Worm (Caenorhabditis elegans) whole organism, L4 larva: ENCODE data around the gene cpg-9.

ENCODE experiments used
- D1046.2 ChIP-seq: fragments of 200-800 bp; sonication (Bioruptor generic); IDR thresholded peaks from 2 replicates; pipeline ENCODE4 v1.3.6; 2022; ENCODE audit warnings: missing genetic modification characterization, missing compliant biosample characterization
- F10B5.3 ChIP-seq: sonication (generic microtip); optimal IDR thresholded peaks from 2 replicates; lab custom pipeline; 2016; ENCODE audit warnings: mild to moderate bottlenecking, missing genetic modification characterization, missing compliant biosample characterization
- F49E8.2 ChIP-seq: sonication (generic microtip); optimal IDR thresholded peaks from 2 replicates; lab custom pipeline; 2016; ENCODE audit warnings: missing compliant biosample characterization, mild to moderate bottlenecking, missing genetic modification characterization, borderline replicate concordance
- Y105C5A.15 ChIP-seq: fragments of 200-800 bp; sonication (Bioruptor generic); IDR thresholded peaks from 2 replicates; pipeline ENCODE4 v1.3.6; 2022; ENCODE audit warnings: missing genetic modification characterization, missing compliant biosample characterization
- ZK337.2 ChIP-seq: fragments of 200-800 bp; sonication (Bioruptor generic); IDR thresholded peaks from 2 replicates; pipeline ENCODE4 v1.3.6; 2022; ENCODE audit warnings: missing genetic modification reagents, missing genetic modification characterization, missing compliant biosample characterization
- ZK546.5 ChIP-seq, 2 experiments: sonication (generic microtip); optimal IDR thresholded peaks; 2 replicates each; lab custom pipeline; 2017; ENCODE audit warnings: missing biosample characterization in 2 of 2, missing genetic modification characterization in 2 of 2
- aha-1 ChIP-seq: fragments of 150-350 bp; peaks from one replicate; lab custom pipeline; 2014; ENCODE audit warnings: missing biosample characterization, missing genetic modification characterization
- ceh-28 ChIP-seq: fragments of 150-350 bp; optimal IDR thresholded peaks from 2 replicates; lab custom pipeline; 2014; ENCODE audit warnings: missing biosample characterization, missing genetic modification reagents, missing genetic modification characterization
- ceh-32 ChIP-seq: sonication (generic microtip); optimal IDR thresholded peaks from 2 replicates; lab custom pipeline; 2016; ENCODE audit warnings: mild to moderate bottlenecking, missing genetic modification characterization, missing compliant biosample characterization; ENCODE audit not compliant: poor library complexity
- ceh-62 ChIP-seq: sonication (generic microtip); optimal IDR thresholded peaks from 2 replicates; lab custom pipeline; 2017; ENCODE audit warnings: missing biosample characterization, missing genetic modification characterization
- ceh-82 ChIP-seq: sonication (generic microtip); optimal IDR thresholded peaks from 2 replicates; lab custom pipeline; 2017; ENCODE audit warnings: missing biosample characterization, missing genetic modification characterization
- cey-2 ChIP-seq: sonication (generic microtip); optimal IDR thresholded peaks from 3 replicates; lab custom pipeline; 2017; ENCODE audit warnings: missing genetic modification characterization, mild to moderate bottlenecking, missing compliant biosample characterization, antibody characterized with exemption, borderline replicate concordance; ENCODE audit not compliant: insufficient read depth
- daf-12 ChIP-seq: fragments of 150-350 bp; optimal IDR thresholded peaks from 2 replicates; lab custom pipeline; 2014; ENCODE audit warnings: missing biosample characterization, missing genetic modification reagents, missing genetic modification characterization
- daf-19 ChIP-seq: fragments of 200-800 bp; sonication (Bioruptor generic); conservative IDR thresholded peaks from 2 replicates; pipeline ENCODE4 v1.3.6; 2022; ENCODE audit warnings: missing genetic modification characterization, missing compliant biosample characterization
- daf-8 ChIP-seq: fragments of 200-800 bp; sonication (Bioruptor generic); IDR thresholded peaks from 2 replicates; pipeline ENCODE4 v1.3.6; 2022; ENCODE audit warnings: missing genetic modification characterization, missing compliant biosample characterization
- dmd-6 ChIP-seq: fragments of 200-800 bp; sonication (Bioruptor generic); IDR thresholded peaks from 2 replicates; pipeline ENCODE4 v1.3.6; 2022; ENCODE audit warnings: missing genetic modification reagents, missing genetic modification characterization, missing compliant biosample characterization
- dmd-8 ChIP-seq: fragments of 200-800 bp; sonication (Bioruptor generic); IDR thresholded peaks from 2 replicates; pipeline ENCODE4 v1.3.6; 2022; ENCODE audit warnings: missing genetic modification characterization, missing compliant biosample characterization
- egl-27 ChIP-seq: sonication (generic microtip); optimal IDR thresholded peaks from 3 replicates; lab custom pipeline; 2017; ENCODE audit warnings: missing biosample characterization, missing genetic modification reagents, missing genetic modification characterization
- egl-43 ChIP-seq: fragments of 200-800 bp; sonication (Bioruptor generic); IDR thresholded peaks from 2 replicates; pipeline ENCODE4 v1.3.6; 2022; ENCODE audit warnings: missing genetic modification reagents, missing genetic modification characterization, missing compliant biosample characterization
- lin-29 ChIP-seq: fragments of 200-800 bp; sonication (Bioruptor generic); IDR thresholded peaks from 2 replicates; pipeline ENCODE4 v1.3.6; 2022; ENCODE audit warnings: missing genetic modification reagents, missing genetic modification characterization, missing compliant biosample characterization
- lin-38 ChIP-seq: fragments of 200-800 bp; sonication (Bioruptor generic); IDR thresholded peaks from 2 replicates; pipeline ENCODE4 v1.3.6; 2022; ENCODE audit warnings: missing genetic modification reagents, missing genetic modification characterization, missing compliant biosample characterization
- lin-39 ChIP-seq: fragments of 150-350 bp; optimal IDR thresholded peaks from 2 replicates; lab custom pipeline; 2014; ENCODE audit warnings: missing biosample characterization, missing genetic modification reagents, missing genetic modification characterization
- madf-5 ChIP-seq, 2 experiments: fragments of 200-800 bp; sonication (Bioruptor generic); IDR thresholded peaks; 2 replicates each; pipeline ENCODE4 v1.3.6; 2022; ENCODE audit warnings: missing compliant biosample characterization in 2 of 2, missing genetic modification characterization in 2 of 2
- mep-1 ChIP-seq: fragments of 150-350 bp; sonication (generic microtip); optimal IDR thresholded peaks from 3 replicates; lab custom pipeline; 2014; ENCODE audit warnings: missing biosample characterization, missing genetic modification characterization
- mes-2 ChIP-seq: sonication (generic microtip); optimal IDR thresholded peaks from 2 replicates; lab custom pipeline; 2016; ENCODE audit warnings: missing genotype, mild to moderate bottlenecking, missing genetic modification characterization, missing compliant biosample characterization; ENCODE audit not compliant: poor library complexity, severe bottlenecking
- mxl-3 ChIP-seq: fragments of 200-800 bp; sonication (Bioruptor generic); optimal IDR thresholded peaks from 2 replicates; lab custom pipeline; 2018; ENCODE audit warnings: mild to moderate bottlenecking, missing genetic modification characterization, missing compliant biosample characterization
- nhr-102 ChIP-seq: sonication (generic microtip); optimal IDR thresholded peaks from 2 replicates; lab custom pipeline; 2016; ENCODE audit warnings: mild to moderate bottlenecking, missing genetic modification characterization, moderate library complexity, missing compliant biosample characterization
- nhr-11 ChIP-seq: fragments of 150-350 bp; optimal IDR thresholded peaks from 2 replicates; lab custom pipeline; 2014; ENCODE audit warnings: missing biosample characterization, missing genetic modification characterization
- nhr-28 ChIP-seq: fragments of 150-350 bp; optimal IDR thresholded peaks from 2 replicates; lab custom pipeline; 2014; ENCODE audit warnings: missing biosample characterization, missing genetic modification characterization
- nhr-41 ChIP-seq: fragments of 200-800 bp; sonication (Bioruptor generic); IDR thresholded peaks from 2 replicates; pipeline ENCODE4 v1.3.6; 2022; ENCODE audit warnings: missing genetic modification reagents, missing genetic modification characterization, missing compliant biosample characterization
- nhr-42 ChIP-seq: fragments of 200-800 bp; sonication (Bioruptor generic); IDR thresholded peaks from 2 replicates; pipeline ENCODE4 v1.3.6; 2022; ENCODE audit warnings: missing genetic modification characterization, missing compliant biosample characterization
- nhr-6 ChIP-seq: fragments of 150-350 bp; optimal IDR thresholded peaks from 2 replicates; lab custom pipeline; 2014; ENCODE audit warnings: missing biosample characterization, missing genetic modification characterization
- nhr-76 ChIP-seq: fragments of 150-350 bp; optimal IDR thresholded peaks from 2 replicates; lab custom pipeline; 2014; ENCODE audit warnings: missing biosample characterization, missing genetic modification characterization
- php-3 ChIP-seq: fragments of 200-800 bp; sonication (Bioruptor generic); IDR thresholded peaks from 2 replicates; pipeline ENCODE4 v1.3.6; 2022; ENCODE audit warnings: missing genetic modification reagents, missing genetic modification characterization, missing compliant biosample characterization
- rbr-2 ChIP-seq: sonication (generic microtip); optimal IDR thresholded peaks from 2 replicates; lab custom pipeline; 2016; ENCODE audit warnings: missing genotype, missing genetic modification characterization, missing compliant biosample characterization
- saeg-2 ChIP-seq: fragments of 200-800 bp; sonication (Bioruptor generic); IDR thresholded peaks from 2 replicates; pipeline ENCODE4 v1.3.6; 2022; ENCODE audit warnings: missing genetic modification reagents, missing genetic modification characterization, missing compliant biosample characterization
- sdz-12 ChIP-seq: fragments of 200-800 bp; sonication (Bioruptor generic); optimal IDR thresholded peaks from 2 replicates; lab custom pipeline; 2018; ENCODE audit warnings: mild to moderate bottlenecking, missing genetic modification characterization, missing compliant biosample characterization
- snpc-1.2 ChIP-seq: fragments of 200-800 bp; sonication (Bioruptor generic); IDR thresholded peaks from 2 replicates; pipeline ENCODE4 v1.3.6; 2022; ENCODE audit warnings: missing genetic modification reagents, missing genetic modification characterization, missing compliant biosample characterization
- tag-97 ChIP-seq: fragments of 200-800 bp; sonication (Bioruptor generic); IDR thresholded peaks from 2 replicates; pipeline ENCODE4 v1.3.6; 2022; ENCODE audit warnings: missing genetic modification characterization, missing compliant biosample characterization
- unc-62 ChIP-seq, 3 experiments: fragments of 150-350 bp in 1 of 3; sonication (generic microtip); optimal IDR thresholded peaks in 2 of 3; peaks in 1 of 3; 1 replicate in 1 of 3; 2 replicates in 2 of 3; lab custom pipeline; 2014 to 2017; ENCODE audit warnings: missing biosample characterization in 3 of 3, missing genetic modification characterization in 3 of 3, missing genetic modification reagents in 3 of 3, missing genotype in 1 of 3
- zag-1 ChIP-seq: fragments of 150-350 bp; optimal IDR thresholded peaks from 2 replicates; lab custom pipeline; 2014; ENCODE audit warnings: missing biosample characterization, missing genetic modification characterization
- zfp-2 ChIP-seq: sonication (generic microtip); optimal IDR thresholded peaks from 2 replicates; lab custom pipeline; 2016; ENCODE audit warnings: mild to moderate bottlenecking, missing genetic modification characterization, missing compliant biosample characterization

cpg-9 gene

ce11 chrIV:3086825-3087224 lies 16.8 kb upstream of the cpg-9 start, which contains the start of gene Y67D8C.9:
TSS of gene Y67D8C.9 (minus strand) at chrIV:3086925.
- TF ChIP-seq egl-43 (GFP tag; lab: Robert Waterston, UW) (no peak), saeg-2 (no peak), nhr-41 (GFP tag; lab: Robert Waterston, UW) (no peak), mxl-3 (GFP tag; lab: Kevin White, UChicago) (no peak), Y105C5A.15 (GFP tag; lab: Robert Waterston, UW) (no peak), nhr-11 (tag; lab: Kevin White, UChicago) (no peak), egl-27 (tag; lab: Kevin White, UChicago) (no peak), cey-2 (tag; lab: Kevin White, UChicago) (no peak), nhr-102 (tag; lab: Kevin White, UChicago) (no peak), sdz-12 (GFP tag; lab: Kevin White, UChicago) (no peak), nhr-76 (no peak), php-3 (GFP tag; lab: Robert Waterston, UW) (no peak), lin-38 (GFP tag; lab: Robert Waterston, UW) (no peak), mep-1 (tag; lab: Kevin White, UChicago) (no peak), zag-1 (no peak), nhr-42 (GFP tag; lab: Robert Waterston, UW) (no peak), dmd-6 (GFP tag; lab: Robert Waterston, UW) (no peak), madf-5 (GFP tag; IDR thresholded peaks at IDR 0.05; lab: Robert Waterston, UW) (no peak), lin-29 (no peak)

- TF ChIP-seq aha-1 (peak; percentile 80), D1046.2 (GFP tag; lab: Robert Waterston, UW) (0 out of 2 replicates have a peak, but pooled peaks have one; percentile 43), nhr-6 (no peak), unc-62 (GFP tag; optimal IDR thresholded peaks at IDR 0.05 in 1 of 2; lab: Kevin White, UChicago) (peak in 1 of 2 experiments; percentile 90), unc-62 (tag; optimal IDR thresholded peaks at IDR 0.05; lab: Kevin White, UChicago) (no peak), tag-97 (GFP tag; lab: Robert Waterston, UW) (no peak)
Measured at ce11 chrIV:3076802-3077201, 6.8 kb upstream of the cpg-9 start.

DNA sequence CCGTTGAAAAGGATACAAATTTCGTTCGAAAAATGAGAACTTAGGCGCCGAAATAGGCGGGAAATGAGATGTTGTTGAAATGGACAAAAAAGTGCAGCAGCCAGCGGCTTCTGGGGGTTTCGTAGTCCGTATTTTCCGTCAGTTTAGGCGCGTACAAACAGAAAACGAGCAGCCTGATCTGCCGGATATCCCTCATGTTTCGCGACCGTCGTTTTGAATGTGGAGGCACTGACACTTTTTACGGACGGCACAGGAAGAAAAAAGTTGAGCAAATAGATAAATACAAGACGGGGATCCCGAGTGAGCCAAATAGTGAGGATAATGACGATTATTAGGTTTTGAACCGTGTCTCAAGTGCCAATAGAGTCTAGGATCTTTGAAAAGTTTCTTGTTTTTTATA lies 6.2 kb upstream of the cpg-9 start, which contains the start of gene Y67D8C.22:
TSS of gene Y67D8C.22 (minus strand) at position 101 of the 400 bp plus-strand sequence.
- TF ChIP-seq aha-1, result peak; percentile 72
- TF ChIP-seq mxl-3 (GFP tag; lab: Kevin White, UChicago), result no peak
- no peak for TF ChIP-seq mes-2

ce11 chrIV:3071997-3072396 lies 2.0 kb upstream of the cpg-9 start, which contains the start of gene Y67D8C.2:
TSS of gene Y67D8C.2 (plus strand) at chrIV:3072297.
- TF ChIP-seq daf-8 (GFP tag; lab: Robert Waterston, UW) (no peak), lin-39 (tag; lab: Kevin White, UChicago) (no peak), ceh-32 (tag; lab: Kevin White, UChicago) (no peak), dmd-8 (no peak), zfp-2 (tag; lab: Kevin White, UChicago) (no peak), ceh-28 (tag; lab: Kevin White, UChicago) (no peak), nhr-28 (no peak), F49E8.2 (tag; lab: Kevin White, UChicago) (no peak), ceh-62 (tag; lab: Kevin White, UChicago) (no peak), snpc-1.2 (GFP tag; lab: Robert Waterston, UW) (no peak), F10B5.3 (tag; lab: Kevin White, UChicago) (no peak), daf-12 (tag; lab: Kevin White, UChicago) (no peak), daf-19 (GFP tag; lab: Robert Waterston, UW) (no peak), ceh-82 (tag; lab: Kevin White, UChicago) (no peak), unc-62 (GFP tag; optimal IDR thresholded peaks at IDR 0.05 in 1 of 2; lab: Kevin White, UChicago) (no peak), unc-62 (tag; optimal IDR thresholded peaks at IDR 0.05; lab: Kevin White, UChicago) (no peak), rbr-2 (tag; lab: Kevin White, UChicago) (no peak), cey-2 (tag; lab: Kevin White, UChicago) (no peak), ZK337.2 (GFP tag; lab: Robert Waterston, UW) (no peak), ZK546.5 (tag; optimal IDR thresholded peaks at IDR 0.05; lab: Kevin White, UChicago) (no peak)
